Fruit fly (Drosophila melanogaster) whole organism, embryonic: ENCODE results near the gene CG13699.

ENCODE experiments used
- Atf3 ChIP-seq: fragments of 200-800 bp; sonication (Bioruptor generic); optimal IDR thresholded peaks from 3 replicates; lab custom pipeline; 2016; ENCODE audit warnings: missing biosample characterization, missing genetic modification characterization
- B-H2 ChIP-seq: fragments of 200-800 bp; sonication (Bioruptor generic); optimal IDR thresholded peaks from 2 replicates; lab custom pipeline; 2018; ENCODE audit warnings: missing biosample characterization, mild to moderate bottlenecking, missing genetic modification characterization
- Blimp-1 ChIP-seq: fragments of 200-800 bp; sonication (Bioruptor generic); optimal IDR thresholded peaks from 3 replicates; lab custom pipeline; 2018; ENCODE audit warnings: missing biosample characterization, missing genetic modification characterization, mild to moderate bottlenecking, moderate library complexity, missing genetic modification reagents
- CG11085 ChIP-seq: fragments of 200-800 bp; sonication (Bioruptor generic); IDR thresholded peaks from 2 replicates; pipeline ENCODE4 v1.3.6; 2022; ENCODE audit warnings: missing biosample characterization, missing genetic modification characterization
- CG13123 ChIP-seq: fragments of 200-800 bp; sonication (Bioruptor generic); optimal IDR thresholded peaks from 2 replicates; lab custom pipeline; 2016; ENCODE audit warnings: missing biosample characterization, missing genetic modification characterization
- CG13775 ChIP-seq: fragments of 200-800 bp; sonication (Bioruptor generic); optimal IDR thresholded peaks from 3 replicates; lab custom pipeline; 2017; ENCODE audit warnings: missing biosample characterization, mild to moderate bottlenecking, missing genetic modification characterization
- CG13894 ChIP-seq: fragments of 200-800 bp; sonication (Bioruptor generic); optimal IDR thresholded peaks from 3 replicates; lab custom pipeline; 2018; ENCODE audit warnings: missing biosample characterization, mild to moderate bottlenecking, missing genetic modification characterization, moderate library complexity
- CG14965 ChIP-seq: fragments of 200-800 bp; sonication (Bioruptor generic); optimal IDR thresholded peaks from 2 replicates; lab custom pipeline; 2016; ENCODE audit warnings: missing biosample characterization, missing genetic modification characterization, borderline replicate concordance
- CG15011 ChIP-seq: fragments of 200-800 bp; sonication (Bioruptor generic); optimal IDR thresholded peaks from 3 replicates; lab custom pipeline; 2018; ENCODE audit warnings: missing biosample characterization, mild to moderate bottlenecking, missing genetic modification characterization
- CG15601 ChIP-seq: fragments of 200-800 bp; sonication (Bioruptor generic); optimal IDR thresholded peaks from 3 replicates; lab custom pipeline; 2019; ENCODE audit warnings: missing biosample characterization, mild to moderate bottlenecking, missing genetic modification characterization, moderate library complexity
- CG16779 ChIP-seq: fragments of 200-800 bp; sonication (Bioruptor generic); IDR thresholded peaks from 2 replicates; pipeline ENCODE4 v1.3.6; 2022; ENCODE audit warnings: missing biosample characterization, missing genetic modification characterization
- CG18764 ChIP-seq: fragments of 200-800 bp; sonication (Bioruptor generic); optimal IDR thresholded peaks from 3 replicates; lab custom pipeline; 2016; ENCODE audit warnings: missing biosample characterization, missing genetic modification characterization
- CG6689 ChIP-seq: fragments of 200-800 bp; sonication (Bioruptor generic); IDR thresholded peaks from 2 replicates; pipeline ENCODE4 v1.3.6; 2022; ENCODE audit warnings: missing biosample characterization, missing genetic modification characterization
- CG6854 ChIP-seq: fragments of 200-800 bp; sonication (Bioruptor generic); optimal IDR thresholded peaks from 3 replicates; lab custom pipeline; 2017; ENCODE audit warnings: missing biosample characterization, mild to moderate bottlenecking, missing genetic modification characterization
- CG7556 ChIP-seq: fragments of 200-800 bp; sonication (Bioruptor generic); optimal IDR thresholded peaks from 2 replicates; lab custom pipeline; 2017; ENCODE audit warnings: missing biosample characterization, mild to moderate bottlenecking, missing genetic modification characterization
- CG7745 ChIP-seq: fragments of 200-800 bp; sonication (Bioruptor generic); optimal IDR thresholded peaks from 2 replicates; lab custom pipeline; 2018; ENCODE audit warnings: missing biosample characterization, mild to moderate bottlenecking, missing genetic modification characterization, moderate library complexity
- CrebB ChIP-seq: fragments of 200-800 bp; sonication (Bioruptor generic); optimal IDR thresholded peaks from 3 replicates; lab custom pipeline; 2018; ENCODE audit warnings: missing biosample characterization, mild to moderate bottlenecking, missing genetic modification characterization
- D19A ChIP-seq: fragments of 200-800 bp; optimal IDR thresholded peaks from 3 replicates; lab custom pipeline; 2019; ENCODE audit warnings: missing biosample characterization, mild to moderate bottlenecking, missing genetic modification characterization, moderate library complexity
- D19B ChIP-seq: fragments of 200-800 bp; sonication (Bioruptor generic); optimal IDR thresholded peaks from 2 replicates; lab custom pipeline; 2017; ENCODE audit warnings: missing biosample characterization, mild to moderate bottlenecking, missing genetic modification characterization
- Dref ChIP-seq: fragments of 200-800 bp; sonication (Bioruptor generic); IDR thresholded peaks from 2 replicates; pipeline ENCODE4 v1.3.6; 2022; ENCODE audit warnings: missing biosample characterization, missing genetic modification characterization
- Eip74EF ChIP-seq, 2 experiments: fragments of 200-800 bp in 1 of 2; fragments of >200 bp in 1 of 2; sonication (Bioruptor generic) in 1 of 2; optimal IDR thresholded peaks; 2 replicates each; lab custom pipeline; 2017 to 2019; ENCODE audit warnings: missing biosample characterization in 2 of 2, missing genetic modification characterization in 2 of 2, mild to moderate bottlenecking in 1 of 2, moderate library complexity in 1 of 2
- GATAe ChIP-seq: fragments of 200-800 bp; sonication (Bioruptor generic); conservative IDR thresholded peaks from 2 replicates; pipeline ENCODE4 v1.3.6; 2022; ENCODE audit warnings: missing biosample characterization, missing genetic modification characterization
- H15 ChIP-seq: fragments of 200-800 bp; sonication (Bioruptor generic); IDR thresholded peaks from 3 replicates; pipeline ENCODE4 v1.3.6; 2022; ENCODE audit warnings: missing biosample characterization, missing genetic modification characterization
- MBD-R2 ChIP-seq: fragments of 200-800 bp; sonication (Bioruptor generic); IDR thresholded peaks from 2 replicates; pipeline ENCODE4 v1.3.6; 2022; ENCODE audit warnings: missing biosample characterization, missing genetic modification characterization
- Mes4 ChIP-seq: fragments of 200-800 bp; sonication (Bioruptor generic); optimal IDR thresholded peaks from 2 replicates; lab custom pipeline; 2016; ENCODE audit warnings: missing biosample characterization, missing genetic modification characterization
- Pdp1 ChIP-seq, 2 experiments: fragments of 200-800 bp; sonication (Bioruptor generic); optimal IDR thresholded peaks; 3 replicates each; lab custom pipeline; 2016; ENCODE audit warnings: missing biosample characterization in 2 of 2, missing genetic modification characterization in 2 of 2, mild to moderate bottlenecking in 1 of 2, moderate library complexity in 1 of 2
- Usf ChIP-seq: fragments of 200-800 bp; sonication (Bioruptor generic); optimal IDR thresholded peaks from 2 replicates; lab custom pipeline; 2017; ENCODE audit warnings: missing genotype, missing biosample characterization, missing genetic modification characterization
- Xrp1 ChIP-seq: fragments of 200-800 bp; sonication (Bioruptor generic); IDR thresholded peaks from 2 replicates; pipeline ENCODE4 v1.3.6; 2022; ENCODE audit warnings: missing biosample characterization, missing genetic modification characterization
- bowl ChIP-seq: fragments of 200-800 bp; sonication (Bioruptor generic); IDR thresholded peaks from 2 replicates; pipeline ENCODE4 v1.3.6; 2022; ENCODE audit warnings: missing biosample characterization, missing genetic modification characterization
- bsh ChIP-seq, 2 experiments: fragments of 200-800 bp; sonication (Bioruptor generic); optimal IDR thresholded peaks; 2 replicates each; lab custom pipeline; 2017 to 2018; ENCODE audit warnings: mild to moderate bottlenecking in 2 of 2, missing biosample characterization in 2 of 2, missing genetic modification characterization in 2 of 2, moderate library complexity in 1 of 2
- ci ChIP-seq: fragments of 200-800 bp; sonication (Bioruptor generic); IDR thresholded peaks from 3 replicates; pipeline ENCODE4 v1.3.6; 2022; ENCODE audit warnings: missing biosample characterization, missing genetic modification characterization
- dan ChIP-seq: fragments of 200-800 bp; sonication (Bioruptor generic); IDR thresholded peaks from 2 replicates; pipeline ENCODE4 v1.3.6; 2022; ENCODE audit warnings: missing biosample characterization, missing genetic modification characterization
- ems ChIP-seq: fragments of 200-800 bp; sonication (Bioruptor generic); optimal IDR thresholded peaks from 3 replicates; lab custom pipeline; 2016; ENCODE audit warnings: missing biosample characterization, missing genetic modification characterization
- esg ChIP-seq: fragments of 200-800 bp; sonication (Bioruptor generic); conservative IDR thresholded peaks from 2 replicates; pipeline ENCODE4 v1.3.6; 2022; ENCODE audit warnings: missing biosample characterization, missing genetic modification characterization
- ham ChIP-seq: fragments of 200-800 bp; sonication (Bioruptor generic); IDR thresholded peaks from 2 replicates; pipeline ENCODE4 v1.3.6; 2022; ENCODE audit warnings: missing biosample characterization, missing genetic modification characterization
- lab ChIP-seq: fragments of 200-800 bp; sonication (Bioruptor generic); optimal IDR thresholded peaks from 3 replicates; lab custom pipeline; 2017; ENCODE audit warnings: missing biosample characterization, missing genetic modification characterization, mild to moderate bottlenecking, moderate library complexity, missing genetic modification reagents
- nom ChIP-seq: fragments of 200-800 bp; sonication (Bioruptor generic); optimal IDR thresholded peaks from 2 replicates; lab custom pipeline; 2017; ENCODE audit warnings: missing biosample characterization, missing genetic modification characterization, mild to moderate bottlenecking, moderate library complexity, missing genetic modification reagents
- odd ChIP-seq: fragments of 200-800 bp; sonication (Bioruptor generic); optimal IDR thresholded peaks from 2 replicates; lab custom pipeline; 2017; ENCODE audit warnings: missing biosample characterization, mild to moderate bottlenecking, missing genetic modification characterization
- pan ChIP-seq, 4 experiments: fragments of >200 bp in 3 of 4; fragments of 200-800 bp in 1 of 4; sonication (Bioruptor generic) in 1 of 4; optimal IDR thresholded peaks in 3 of 4; IDR thresholded peaks in 1 of 4; 2 replicates each; pipeline versions ENCODE4 v1.3.6 to Lab custom; 2017 to 2022; ENCODE audit warnings: missing biosample characterization in 2 of 4, missing genetic modification characterization in 2 of 4, mixed read lengths in 1 of 4
- peb ChIP-seq: fragments of 200-800 bp; sonication (Bioruptor generic); IDR thresholded peaks from 2 replicates; pipeline ENCODE4 v1.3.6; 2022; ENCODE audit warnings: missing biosample characterization, missing genetic modification characterization
- phol ChIP-seq: fragments of 200-800 bp; sonication (Bioruptor generic); optimal IDR thresholded peaks from 3 replicates; lab custom pipeline; 2018; ENCODE audit warnings: missing biosample characterization, mild to moderate bottlenecking, missing genetic modification characterization, moderate library complexity
- pnt ChIP-seq: fragments of 200-800 bp; sonication (Bioruptor generic); optimal IDR thresholded peaks from 3 replicates; lab custom pipeline; 2016; ENCODE audit warnings: missing biosample characterization, missing genetic modification characterization
- psq ChIP-seq: fragments of 200-800 bp; sonication (Bioruptor generic); optimal IDR thresholded peaks from 2 replicates; lab custom pipeline; 2017; ENCODE audit warnings: missing biosample characterization, missing genetic modification characterization
- run ChIP-seq: fragments of 200-800 bp; sonication (Bioruptor generic); optimal IDR thresholded peaks from 3 replicates; lab custom pipeline; 2018; ENCODE audit warnings: missing biosample characterization, mild to moderate bottlenecking, missing genetic modification characterization
- schlank ChIP-seq: fragments of 200-800 bp; sonication (Bioruptor generic); optimal IDR thresholded peaks from 2 replicates; lab custom pipeline; 2018; ENCODE audit warnings: missing biosample characterization, mild to moderate bottlenecking, missing genetic modification characterization
- sug ChIP-seq: fragments of 200-800 bp; optimal IDR thresholded peaks from 2 replicates; lab custom pipeline; 2019; ENCODE audit warnings: missing biosample characterization, mild to moderate bottlenecking, missing genetic modification characterization, moderate library complexity
- tio ChIP-seq: fragments of 200-800 bp; sonication (Bioruptor generic); optimal IDR thresholded peaks from 2 replicates; lab custom pipeline; 2017; ENCODE audit warnings: missing biosample characterization, missing genetic modification characterization, inconsistent platforms

CG13699 gene

DNA sequence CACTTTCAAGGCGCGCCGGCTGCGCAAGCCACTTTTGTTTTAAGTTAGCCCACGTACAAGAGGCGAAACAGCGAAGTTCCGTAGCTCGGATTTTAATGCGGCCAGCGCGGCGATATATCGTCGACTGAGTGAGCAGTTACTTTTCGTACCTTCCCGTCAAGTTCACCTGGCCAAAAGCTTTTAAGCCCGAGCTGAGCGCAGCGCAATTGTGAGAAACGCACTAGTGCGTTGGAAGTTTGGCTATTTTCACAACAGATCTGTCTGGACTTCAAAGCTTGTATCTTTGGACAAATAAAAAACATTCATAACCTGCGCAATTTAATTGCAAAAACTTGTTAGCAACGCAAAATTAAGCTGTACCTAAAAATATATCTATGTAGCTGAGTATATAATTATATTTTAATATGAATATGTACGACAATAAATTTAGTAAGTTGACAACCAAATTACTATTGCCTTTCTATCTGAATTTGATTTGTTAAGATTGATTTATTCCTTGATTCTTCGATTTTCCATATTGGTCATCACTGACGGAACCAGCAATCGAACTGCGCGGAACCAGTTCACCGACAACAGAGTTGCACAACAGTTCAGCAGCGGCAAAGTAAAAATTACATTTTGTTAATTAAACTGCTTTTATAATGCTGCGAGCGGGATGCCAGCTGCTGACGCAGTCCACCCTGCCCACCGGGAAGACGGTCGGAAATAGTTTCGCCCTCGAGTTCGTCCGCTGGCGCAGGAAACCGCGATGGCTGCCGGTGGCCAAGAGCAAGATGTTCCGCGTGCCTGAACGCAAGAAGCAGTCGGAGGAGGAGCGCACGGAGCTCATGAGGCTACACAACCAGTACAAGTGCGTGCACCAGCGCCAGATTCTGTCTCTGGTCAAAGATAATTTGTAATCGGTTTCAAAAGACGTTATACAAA is 56.0 kb downstream of the CG13699 start, which contains the start of the genes CG13698 and mRpS26 (continued):
- TF ChIP-seq CG18764 (GFP tag; lab: Kevin White, UChicago) = peak; percentile 51
- no peak for TF ChIP-seq dan (GFP tag; lab: Robert Waterston, UW)
- TF ChIP-seq CG16779 (GFP tag; lab: Robert Waterston, UW) = 0 out of 2 replicates have a peak, but pooled peaks have one; percentile 41
- TF ChIP-seq GATAe = no peak
- TF ChIP-seq D19A (tag; lab: Kevin White, UChicago) = peak; percentile 55
- peak; percentile 19; the same call in 1 of the 3 replicates for TF ChIP-seq ci
- TF ChIP-seq esg (GFP tag; lab: Robert Waterston, UW) = peak; percentile 42
- TF ChIP-seq sug = peak; percentile 83
- TF ChIP-seq pan (optimal IDR thresholded peaks at IDR 0.05; lab: Kevin White, UChicago) = no peak
- peak in 1 of 2 experiments; percentile 69 for TF ChIP-seq pan (GFP tag; optimal IDR thresholded peaks at IDR 0.05 in 1 of 2, IDR thresholded peaks at IDR 0.05 in 1 of 2)
- peak; percentile 76 for TF ChIP-seq lab (GFP tag; lab: Kevin White, UChicago)
- TF ChIP-seq bowl (GFP tag; lab: Robert Waterston, UW) = 0 out of 2 replicates have a peak, but pooled peaks have one; percentile 24
- TF ChIP-seq Blimp-1 (GFP tag; lab: Kevin White, UChicago) = peak; percentile 58
- 0 out of 3 replicates have a peak, but pooled peaks have one; percentile 39 for TF ChIP-seq H15
- TF ChIP-seq Atf3 (GFP tag; lab: Kevin White, UChicago) = no peak
- no peak for TF ChIP-seq Mes4 (GFP tag; lab: Kevin White, UChicago)
- TF ChIP-seq CrebB (tag; lab: Kevin White, UChicago) = no peak
- TF ChIP-seq CG7745 (tag; lab: Kevin White, UChicago) = no peak
- no peak for TF ChIP-seq pnt (GFP tag; lab: Kevin White, UChicago)
- TF ChIP-seq Pdp1 (GFP tag; optimal IDR thresholded peaks at IDR 0.05; lab: Kevin White, UChicago) = peak; percentile 2 to 99
- no peak for TF ChIP-seq Dref (GFP tag; lab: Robert Waterston, UW)
- TF ChIP-seq CG14965 = no peak
- TF ChIP-seq CG6689 (GFP tag; lab: Robert Waterston, UW) = peak; percentile 58
- TF ChIP-seq odd (GFP tag; lab: Kevin White, UChicago) = peak; percentile 65
- TF ChIP-seq peb = no peak
- TF ChIP-seq CG13123 = peak; percentile 55
- TF ChIP-seq phol (tag; lab: Kevin White, UChicago) = peak; percentile 77
- peak; percentile 51; the same call in 1 of the 2 replicates for TF ChIP-seq CG11085 (GFP tag; lab: Robert Waterston, UW)
- peak; percentile 34 for TF ChIP-seq schlank (tag; lab: Kevin White, UChicago)
- no peak for TF ChIP-seq run
- peak; percentile 60 for TF ChIP-seq CG15011 (GFP tag; lab: Kevin White, UChicago)
- TF ChIP-seq CG15601 (tag; lab: Kevin White, UChicago) = peak; percentile 74
- peak; percentile 60 for TF ChIP-seq Xrp1 (GFP tag; lab: Robert Waterston, UW)
- no peak for TF ChIP-seq CG6854 (GFP tag; lab: Kevin White, UChicago)
- no peak for TF ChIP-seq ham
- peak; percentile 58 for TF ChIP-seq D19B (GFP tag; lab: Kevin White, UChicago)
- TF ChIP-seq Usf = peak; percentile 41
- peak; percentile 68 for TF ChIP-seq B-H2 (GFP tag; lab: Kevin White, UChicago)
- peak; percentile 71 for TF ChIP-seq CG13894 (tag; lab: Kevin White, UChicago)
- peak; percentile 71 for TF ChIP-seq CG7556 (GFP tag; lab: Kevin White, UChicago)
- TF ChIP-seq psq = peak; percentile 50
- TF ChIP-seq CG13775 (GFP tag; lab: Kevin White, UChicago) = peak; percentile 77
- TF ChIP-seq tio (GFP tag; lab: Kevin White, UChicago) = peak; percentile 59
- TF ChIP-seq Eip74EF (GFP tag; optimal IDR thresholded peaks at IDR 0.05; lab: Kevin White, UChicago) = no peak
- peak in 1 of 2 experiments; percentile 71 for TF ChIP-seq bsh (GFP tag; optimal IDR thresholded peaks at IDR 0.05; lab: Kevin White, UChicago)
- no peak for TF ChIP-seq nom (GFP tag; lab: Kevin White, UChicago)
- peak; percentile 66 for TF ChIP-seq MBD-R2
- no peak for TF ChIP-seq ems (GFP tag; lab: Kevin White, UChicago)
